Worm (Caenorhabditis elegans) whole organism, young adult: ENCODE results near the gene prp-3.

Experiments
- F33H1.4 ChIP-seq: fragments of 200-800 bp; sonication (Bioruptor generic); IDR thresholded peaks from 2 replicates; pipeline ENCODE4 v1.3.6; 2022; ENCODE audit warnings: missing genetic modification reagents, missing genetic modification characterization, missing compliant biosample characterization
- F37B4.10 ChIP-seq: fragments of 200-800 bp; sonication (Bioruptor generic); IDR thresholded peaks from 2 replicates; pipeline ENCODE4 v1.3.6; 2022; ENCODE audit warnings: missing genetic modification characterization, missing compliant biosample characterization
- F49E8.2 ChIP-seq: sonication (generic microtip); optimal IDR thresholded peaks from 3 replicates; lab custom pipeline; 2017; ENCODE audit warnings: missing genetic modification characterization, mild to moderate bottlenecking, missing compliant biosample characterization, antibody characterized with exemption, moderate library complexity; ENCODE audit not compliant: insufficient read depth
- F52B5.7 ChIP-seq: sonication (generic microtip); optimal IDR thresholded peaks from 2 replicates; lab custom pipeline; 2016; ENCODE audit warnings: mild to moderate bottlenecking, missing genetic modification characterization, missing compliant biosample characterization
- F55B11.4 ChIP-seq: sonication (generic microtip); optimal IDR thresholded peaks from 2 replicates; lab custom pipeline; 2016; ENCODE audit warnings: missing compliant biosample characterization, missing genetic modification characterization, borderline replicate concordance; ENCODE audit not compliant: insufficient read depth
- F57A8.1 ChIP-seq: fragments of 200-800 bp; sonication (Bioruptor generic); optimal IDR thresholded peaks from 2 replicates; lab custom pipeline; 2018; ENCODE audit warnings: mild to moderate bottlenecking, missing genetic modification characterization, moderate library complexity, missing compliant biosample characterization
- F57C9.4 ChIP-seq: sonication (generic microtip); optimal IDR thresholded peaks from 2 replicates; lab custom pipeline; 2017; ENCODE audit warnings: mild to moderate bottlenecking, missing genetic modification characterization, missing compliant biosample characterization
- Y53F4B.3 ChIP-seq: fragments of 200-800 bp; sonication (Bioruptor generic); IDR thresholded peaks from 2 replicates; pipeline ENCODE4 v1.3.6; 2022; ENCODE audit warnings: missing genetic modification reagents, missing genetic modification characterization, missing compliant biosample characterization
- Y67H2A.10 ChIP-seq: fragments of 200-800 bp; sonication (Bioruptor generic); conservative IDR thresholded peaks from 2 replicates; pipeline ENCODE4 v1.3.6; 2022; ENCODE audit warnings: missing genetic modification reagents, missing genetic modification characterization, missing compliant biosample characterization
- Y79H2A.3 ChIP-seq: fragments of 200-800 bp; sonication (Bioruptor generic); conservative IDR thresholded peaks from 2 replicates; pipeline ENCODE4 v1.3.6; 2022; ENCODE audit warnings: missing genetic modification reagents, missing genetic modification characterization, missing compliant biosample characterization
- ZK185.1 ChIP-seq: sonication (generic microtip); optimal IDR thresholded peaks from 2 replicates; lab custom pipeline; 2016; ENCODE audit warnings: mild to moderate bottlenecking, missing genetic modification characterization, missing compliant biosample characterization; ENCODE audit not compliant: poor library complexity, severe bottlenecking
- aptf-3 ChIP-seq: fragments of 200-800 bp; sonication (Bioruptor generic); IDR thresholded peaks from 2 replicates; pipeline ENCODE4 v1.3.6; 2022; ENCODE audit warnings: missing genetic modification characterization, missing compliant biosample characterization
- attf-6 ChIP-seq: fragments of 200-800 bp; sonication (Bioruptor generic); IDR thresholded peaks from 2 replicates; pipeline ENCODE4 v1.3.6; 2022; ENCODE audit warnings: missing genetic modification reagents, missing genetic modification characterization, missing compliant biosample characterization
- bed-1 ChIP-seq: fragments of 200-800 bp; sonication (Bioruptor generic); IDR thresholded peaks from 2 replicates; pipeline ENCODE4 v1.3.6; 2022; ENCODE audit warnings: missing genetic modification reagents, missing genetic modification characterization, missing compliant biosample characterization
- ccch-3 ChIP-seq: fragments of 200-800 bp; sonication (Bioruptor generic); optimal IDR thresholded peaks from 2 replicates; lab custom pipeline; 2018; ENCODE audit warnings: mild to moderate bottlenecking, missing genetic modification characterization, missing compliant biosample characterization
- ceh-100 ChIP-seq: fragments of 200-800 bp; sonication (Bioruptor generic); IDR thresholded peaks from 2 replicates; pipeline ENCODE4 v1.3.6; 2022; ENCODE audit warnings: missing genetic modification reagents, missing genetic modification characterization, missing compliant biosample characterization
- ceh-27 ChIP-seq: fragments of 200-800 bp; sonication (Bioruptor generic); optimal IDR thresholded peaks from 2 replicates; lab custom pipeline; 2018; ENCODE audit warnings: mild to moderate bottlenecking, missing genetic modification characterization, moderate library complexity, missing compliant biosample characterization
- ceh-58 ChIP-seq: fragments of 200-800 bp; sonication (Bioruptor generic); IDR thresholded peaks from 2 replicates; pipeline ENCODE4 v1.3.6; 2022; ENCODE audit warnings: missing genetic modification characterization, missing compliant biosample characterization
- ceh-91 ChIP-seq: fragments of 200-800 bp; sonication (Bioruptor generic); IDR thresholded peaks from 2 replicates; pipeline ENCODE4 v1.3.6; 2022; ENCODE audit warnings: missing genetic modification reagents, missing genetic modification characterization, missing compliant biosample characterization
- die-1 ChIP-seq: sonication (generic microtip); optimal IDR thresholded peaks from 2 replicates; lab custom pipeline; 2016; ENCODE audit warnings: missing genotype, mild to moderate bottlenecking, missing genetic modification characterization, missing compliant biosample characterization
- efl-1 ChIP-seq: fragments of 150-350 bp; optimal IDR thresholded peaks from 2 replicates; lab custom pipeline; 2014; ENCODE audit warnings: missing biosample characterization, missing genetic modification reagents, missing genetic modification characterization
- egl-44 ChIP-seq: fragments of 200-800 bp; sonication (Bioruptor generic); IDR thresholded peaks from 2 replicates; pipeline ENCODE4 v1.3.6; 2022; ENCODE audit warnings: missing genetic modification reagents, missing genetic modification characterization, missing compliant biosample characterization
- egrh-3 ChIP-seq: fragments of 200-800 bp; sonication (Bioruptor generic); IDR thresholded peaks from 2 replicates; pipeline ENCODE4 v1.3.6; 2022; ENCODE audit warnings: missing genetic modification reagents, missing genetic modification characterization, missing compliant biosample characterization
- ets-4 ChIP-seq: fragments of 200-800 bp; sonication (Bioruptor generic); optimal IDR thresholded peaks from 2 replicates; lab custom pipeline; 2018; ENCODE audit warnings: mild to moderate bottlenecking, missing genetic modification characterization, missing compliant biosample characterization
- fkh-3 ChIP-seq: sonication (generic microtip); optimal IDR thresholded peaks from 2 replicates; lab custom pipeline; 2016; ENCODE audit warnings: mild to moderate bottlenecking, missing genetic modification characterization, missing compliant biosample characterization
- gei-17 ChIP-seq: fragments of 200-800 bp; sonication (Bioruptor generic); optimal IDR thresholded peaks from 2 replicates; lab custom pipeline; 2018; ENCODE audit warnings: mild to moderate bottlenecking, missing genetic modification characterization, missing compliant biosample characterization
- hlh-26 ChIP-seq: fragments of 200-800 bp; sonication (Bioruptor generic); conservative IDR thresholded peaks from 2 replicates; pipeline ENCODE4 v1.3.6; 2022; ENCODE audit warnings: missing genetic modification reagents, missing genetic modification characterization, missing compliant biosample characterization
- hmg-20 ChIP-seq: fragments of 200-800 bp; sonication (Bioruptor generic); IDR thresholded peaks from 2 replicates; pipeline ENCODE4 v1.3.6; 2022; ENCODE audit warnings: missing genetic modification reagents, missing genetic modification characterization, missing compliant biosample characterization
- hrde-1 ChIP-seq: sonication (generic microtip); optimal IDR thresholded peaks from 2 replicates; lab custom pipeline; 2016; ENCODE audit warnings: missing genetic modification characterization, mild to moderate bottlenecking, missing compliant biosample characterization, moderate library complexity, missing genotype, missing genetic modification reagents, borderline replicate concordance
- lin-35 ChIP-seq, 3 experiments: fragments of 150-350 bp in 2 of 3; sonication (generic microtip) in 1 of 3; optimal IDR thresholded peaks; 2 replicates each; lab custom pipeline; 2014 to 2018; ENCODE audit warnings: missing biosample characterization in 3 of 3, missing genetic modification characterization in 3 of 3, missing genetic modification reagents in 3 of 3
- lsy-27 ChIP-seq: sonication (generic microtip); optimal IDR thresholded peaks from 2 replicates; lab custom pipeline; 2017; ENCODE audit warnings: missing genetic modification characterization, mild to moderate bottlenecking, missing compliant biosample characterization, antibody characterized with exemption, missing genotype, borderline replicate concordance; ENCODE audit not compliant: insufficient read depth
- mcd-1 ChIP-seq: fragments of 200-800 bp; sonication (Bioruptor generic); IDR thresholded peaks from 2 replicates; pipeline ENCODE4 v1.3.6; 2022; ENCODE audit warnings: missing genetic modification reagents, missing genetic modification characterization, missing compliant biosample characterization
- mel-28 ChIP-seq: sonication (generic microtip); optimal IDR thresholded peaks from 2 replicates; lab custom pipeline; 2016; ENCODE audit warnings: borderline replicate concordance, mild to moderate bottlenecking, missing genetic modification characterization, missing compliant biosample characterization
- mes-4 ChIP-seq: sonication (generic microtip); optimal IDR thresholded peaks from 2 replicates; lab custom pipeline; 2016; ENCODE audit warnings: missing genotype, missing genetic modification characterization, missing compliant biosample characterization
- nfya-2 ChIP-seq: fragments of 200-800 bp; sonication (Bioruptor generic); IDR thresholded peaks from 2 replicates; pipeline ENCODE4 v1.3.6; 2022; ENCODE audit warnings: missing genetic modification reagents, missing genetic modification characterization, missing compliant biosample characterization
- nhr-120 ChIP-seq: fragments of 200-800 bp; sonication (Bioruptor generic); IDR thresholded peaks from 2 replicates; pipeline ENCODE4 v1.3.6; 2022; ENCODE audit warnings: missing genetic modification characterization, missing compliant biosample characterization
- nhr-179 ChIP-seq: sonication (generic microtip); optimal IDR thresholded peaks from 2 replicates; lab custom pipeline; 2016; ENCODE audit warnings: mild to moderate bottlenecking, missing genetic modification characterization, missing compliant biosample characterization
- rec-8 ChIP-seq, 2 experiments: sonication (generic microtip); optimal IDR thresholded peaks; 2 replicates each; lab custom pipeline; 2016; ENCODE audit warnings: mild to moderate bottlenecking in 2 of 2, missing genetic modification characterization in 2 of 2, missing genetic modification reagents in 2 of 2, missing genotype in 2 of 2, missing biosample characterization in 1 of 2, missing compliant biosample characterization in 1 of 2, moderate library complexity in 1 of 2
- sdz-38 ChIP-seq: sonication (generic microtip); optimal IDR thresholded peaks from 2 replicates; lab custom pipeline; 2016; ENCODE audit warnings: missing genotype, missing genetic modification characterization, missing compliant biosample characterization
- sea-2 ChIP-seq: fragments of 200-800 bp; sonication (Bioruptor generic); IDR thresholded peaks from 2 replicates; pipeline ENCODE4 v1.3.6; 2022; ENCODE audit warnings: missing genetic modification characterization, missing compliant biosample characterization
- somi-1 ChIP-seq: fragments of 200-800 bp; sonication (Bioruptor generic); optimal IDR thresholded peaks from 2 replicates; lab custom pipeline; 2018; ENCODE audit warnings: mild to moderate bottlenecking, missing genetic modification characterization, missing compliant biosample characterization
- tbp1 ChIP-seq: fragments of 200-800 bp; sonication (Bioruptor generic); optimal IDR thresholded peaks from 2 replicates; lab custom pipeline; 2018; ENCODE audit warnings: mild to moderate bottlenecking, missing genetic modification characterization, missing compliant biosample characterization
- tlf-1 ChIP-seq: fragments of 200-800 bp; sonication (Bioruptor generic); optimal IDR thresholded peaks from 2 replicates; lab custom pipeline; 2018; ENCODE audit warnings: mild to moderate bottlenecking, missing genetic modification characterization, missing compliant biosample characterization
- xnd-1 ChIP-seq: sonication (generic microtip); optimal IDR thresholded peaks from 2 replicates; lab custom pipeline; 2016; ENCODE audit warnings: missing genotype, missing genetic modification reagents, missing genetic modification characterization, missing compliant biosample characterization
- ztf-22 ChIP-seq: fragments of 200-800 bp; sonication (Bioruptor generic); optimal IDR thresholded peaks from 2 replicates; lab custom pipeline; 2018; ENCODE audit warnings: mild to moderate bottlenecking, missing genetic modification characterization, moderate library complexity, missing compliant biosample characterization
- ztf-28 ChIP-seq: fragments of 200-800 bp; sonication (Bioruptor generic); IDR thresholded peaks from 2 replicates; pipeline ENCODE4 v1.3.6; 2022; ENCODE audit warnings: missing genetic modification reagents, missing genetic modification characterization, missing compliant biosample characterization
- ztf-3 ChIP-seq: fragments of 200-800 bp; sonication (Bioruptor generic); optimal IDR thresholded peaks from 2 replicates; lab custom pipeline; 2018; ENCODE audit warnings: mild to moderate bottlenecking, missing genetic modification characterization, missing compliant biosample characterization

prp-3 gene

DNA sequence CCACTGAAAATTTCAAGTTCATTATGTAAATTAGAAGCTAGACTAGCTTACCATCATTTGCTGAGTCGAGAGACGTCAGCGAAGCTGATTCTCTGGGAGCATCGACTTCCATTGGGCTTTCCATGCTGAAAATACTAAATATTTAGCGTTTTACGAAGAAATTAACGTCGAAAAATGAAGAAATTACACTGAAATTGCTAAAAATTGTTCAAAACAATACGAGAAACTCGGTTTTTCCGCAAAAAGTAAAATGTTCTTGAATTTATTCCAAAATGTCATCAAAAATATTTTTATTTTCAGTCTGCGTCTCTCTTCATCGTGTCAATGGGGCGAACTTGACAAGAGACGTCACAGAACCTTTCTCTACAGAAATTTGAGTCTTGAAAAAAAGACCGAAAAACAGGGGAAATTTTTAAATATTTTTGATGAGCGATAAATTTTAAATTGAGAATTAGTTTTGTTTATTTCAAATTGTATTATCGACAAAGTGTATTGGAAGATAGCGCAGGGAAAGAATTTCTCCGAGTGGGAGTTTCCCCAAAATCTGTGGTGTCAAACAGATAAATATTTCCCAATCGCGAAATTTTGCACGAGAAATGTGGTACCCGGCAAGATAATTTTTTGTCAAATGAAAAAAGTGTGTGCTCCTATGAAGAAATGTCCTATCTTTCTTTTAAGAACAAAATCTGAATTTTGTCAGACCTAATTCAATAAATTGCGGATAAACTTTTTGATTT lies 32.8 kb upstream of the prp-3 start, which contains the start of gene ecps-1:
Gene ecps-1, minus strand, starts transcription at position 125 of the 737 bp plus-strand sequence.
- TF ChIP-seq ceh-100 (peak; percentile 100), Y53F4B.3 (GFP tag; lab: Robert Waterston, UW) (no peak), ztf-28 (GFP tag; lab: Robert Waterston, UW) (peak; percentile 96), Y79H2A.3 (peak; percentile 79), efl-1 (GFP tag; lab: Kevin White, UChicago) (peak; percentile 64), nhr-120 (GFP tag; lab: Robert Waterston, UW) (no peak), ceh-58 (GFP tag; lab: Robert Waterston, UW) (no peak), ets-4 (GFP tag; lab: Kevin White, UChicago) (no peak), rec-8 (tag; optimal IDR thresholded peaks at IDR 0.05; lab: Kevin White, UChicago) (peak; percentile 6 to 37), somi-1 (GFP tag; lab: Kevin White, UChicago) (peak; percentile 48), mel-28 (tag; lab: Kevin White, UChicago) (no peak), gei-17 (GFP tag; lab: Kevin White, UChicago) (no peak), aptf-3 (GFP tag; lab: Robert Waterston, UW) (no peak), F33H1.4 (GFP tag; lab: Robert Waterston, UW) (peak; percentile 74), F55B11.4 (tag; lab: Kevin White, UChicago) (no peak), tbp1 (peak; percentile 73), ceh-91 (GFP tag; lab: Robert Waterston, UW) (peak; percentile 86), F49E8.2 (tag; lab: Kevin White, UChicago) (peak; percentile 84), nhr-179 (tag; lab: Kevin White, UChicago) (no peak), mes-4 (no peak), ztf-3 (GFP tag; lab: Kevin White, UChicago) (no peak), ceh-27 (GFP tag; lab: Kevin White, UChicago) (peak; percentile 91), attf-6 (peak; percentile 78; the same call in 1 of the 2 replicates), ZK185.1 (tag; lab: Kevin White, UChicago) (peak; percentile 90), F57C9.4 (tag; lab: Kevin White, UChicago) (no peak), sea-2 (no peak), die-1 (no peak), F37B4.10 (GFP tag; lab: Robert Waterston, UW) (no peak), F57A8.1 (GFP tag; lab: Kevin White, UChicago) (no peak), fkh-3 (tag; lab: Kevin White, UChicago) (no peak), ztf-22 (GFP tag; lab: Kevin White, UChicago) (peak; percentile 12), sdz-38 (tag; lab: Kevin White, UChicago) (no peak), hmg-20 (GFP tag; lab: Robert Waterston, UW) (no peak), lin-35 (GFP tag; optimal IDR thresholded peaks at IDR 0.05; lab: Kevin White, UChicago) (peak in 1 of 3 experiments; percentile 66), nfya-2 (GFP tag; lab: Robert Waterston, UW) (no peak), bed-1 (GFP tag; lab: Robert Waterston, UW) (no peak), mcd-1 (GFP tag; lab: Robert Waterston, UW) (peak; percentile 98), hlh-26 (GFP tag; lab: Robert Waterston, UW) (no peak), ccch-3 (peak; percentile 91), hrde-1 (tag; lab: Kevin White, UChicago) (no peak), Y67H2A.10 (GFP tag; lab: Robert Waterston, UW) (peak; percentile 62; the same call in 1 of the 2 replicates), xnd-1 (tag; lab: Kevin White, UChicago) (no peak), F52B5.7 (tag; lab: Kevin White, UChicago) (no peak), egrh-3 (GFP tag; lab: Robert Waterston, UW) (peak; percentile 44; the same call in 1 of the 2 replicates), egl-44 (no peak), tlf-1 (GFP tag; lab: Kevin White, UChicago) (peak; percentile 75), lsy-27 (peak; percentile 25)
